Worm (Caenorhabditis elegans) whole organism, L3 larva: ENCODE data around the gene rpc-2.

Experiments used
- R02D3.7 ChIP-seq: fragments of 150-350 bp; optimal IDR thresholded peaks from 2 replicates; lab custom pipeline; 2014; ENCODE audit warnings: missing biosample characterization, missing genetic modification characterization
- ceh-9 ChIP-seq: sonication (generic microtip); optimal IDR thresholded peaks from 2 replicates; lab custom pipeline; 2018; ENCODE audit warnings: missing biosample characterization, missing genetic modification characterization
- elt-3 ChIP-seq, 3 experiments: fragments of 150-350 bp in 1 of 3; sonication (generic microtip) in 2 of 3; optimal IDR thresholded peaks; 2 replicates in 2 of 3; 4 replicates in 1 of 3; lab custom pipeline; 2014 to 2017; ENCODE audit warnings: missing biosample characterization in 3 of 3, missing genetic modification characterization in 3 of 3
- jun-1 ChIP-seq: fragments of 150-350 bp; optimal IDR thresholded peaks from 2 replicates; lab custom pipeline; 2014; ENCODE audit warnings: missing biosample characterization, missing genetic modification reagents, missing genetic modification characterization
- nhr-12 ChIP-seq: fragments of 150-350 bp; optimal IDR thresholded peaks from 2 replicates; lab custom pipeline; 2014; ENCODE audit warnings: missing biosample characterization, missing genetic modification characterization
- nhr-25 ChIP-seq: sonication (generic microtip); optimal IDR thresholded peaks from 2 replicates; lab custom pipeline; 2017; ENCODE audit warnings: missing biosample characterization, missing genetic modification characterization
- pqm-1 ChIP-seq: fragments of 150-350 bp; optimal IDR thresholded peaks from 2 replicates; lab custom pipeline; 2017; ENCODE audit warnings: missing biosample characterization, missing genetic modification characterization, inconsistent platforms

DNA sequence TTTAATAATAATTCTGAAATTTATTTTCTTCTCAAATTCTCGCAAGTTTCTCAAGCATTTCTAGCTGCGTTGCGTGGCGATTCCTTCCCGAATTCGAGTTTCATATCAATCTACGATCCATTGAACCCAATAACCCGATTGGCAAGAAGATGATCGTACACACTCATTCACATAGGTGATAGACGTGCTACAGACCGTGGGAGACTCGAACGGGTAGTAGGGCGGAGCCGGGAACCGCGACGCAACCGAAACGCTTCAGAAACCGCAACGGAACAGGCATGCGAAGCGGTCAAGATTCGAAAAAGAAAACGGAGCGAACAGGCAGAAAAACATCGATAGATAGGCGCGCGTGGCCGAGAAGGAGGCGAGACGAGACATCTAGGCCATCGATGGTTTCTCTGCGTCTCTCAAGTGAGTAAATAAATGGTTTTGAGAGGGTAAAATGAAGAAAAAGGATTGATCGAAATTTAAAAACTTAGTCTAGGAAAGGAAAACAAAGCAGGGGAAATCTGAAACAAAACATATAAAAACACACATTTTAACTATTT lies 46.3 kb downstream of the rpc-2 start, which contains the start of gene madf-11:
- no peak for TF ChIP-seq nhr-12 (tag; lab: Kevin White, UChicago)
- TF ChIP-seq jun-1: peak; percentile 54
- peak in 1 of 3 experiments; percentile 25 for TF ChIP-seq elt-3 (tag; optimal IDR thresholded peaks at IDR 0.05; lab: Kevin White, UChicago)
- peak; percentile 69 for TF ChIP-seq R02D3.7 (tag; lab: Kevin White, UChicago)
- peak; percentile 39 for TF ChIP-seq pqm-1 (tag; lab: Kevin White, UChicago)
- no peak for TF ChIP-seq ceh-9
- TF ChIP-seq nhr-25: peak; percentile 74
